In genomic region chr3R:26714109-26714576, dm6 we compare ENCODE assay signal across 5 fruit fly cellular contexts.
TF ChIP-seq lines count a peak whose summit lies in the region.

TSS of gene amon (minus strand) at chr3R:26714159.

- TF ChIP-seq CTCF in whole organism, embryonic (GFP tag; optimal IDR thresholded peaks at IDR 0.05; lab: Kevin White, UChicago) = peak; percentile 70

TF ChIP-seq in whole organism, adult, 20 proteins besides CTCF, POLR2A, EP300 and RAD21 (continues in another document):
- TF ChIP-seq toe (GFP tag; optimal IDR thresholded peaks at IDR 0.05; lab: Kevin White, UChicago) = peak; percentile 99
- TF ChIP-seq CG14711 (tag; optimal IDR thresholded peaks at IDR 0.05; lab: Kevin White, UChicago) = peak; percentile 92
- TF ChIP-seq pad (GFP tag; optimal IDR thresholded peaks at IDR 0.05; lab: Kevin White, UChicago) = peak; percentile 94
- TF ChIP-seq Hr96 (GFP tag; optimal IDR thresholded peaks at IDR 0.05; lab: Kevin White, UChicago) = peak; percentile 99
- TF ChIP-seq tj (GFP tag; optimal IDR thresholded peaks at IDR 0.05; lab: Kevin White, UChicago) = peak; percentile 83
- peak; percentile 100 for TF ChIP-seq Clk (GFP tag; optimal IDR thresholded peaks at IDR 0.05; lab: Kevin White, UChicago)
- peak; percentile 97 for TF ChIP-seq CG7101 (tag; optimal IDR thresholded peaks at IDR 0.05; lab: Kevin White, UChicago)
- peak; percentile 96 for TF ChIP-seq Crg-1 (GFP tag; optimal IDR thresholded peaks at IDR 0.05; lab: Kevin White, UChicago)
- TF ChIP-seq CG12768 (GFP tag; optimal IDR thresholded peaks at IDR 0.05; lab: Kevin White, UChicago) = peak; percentile 100
- peak; percentile 99 for TF ChIP-seq CG5204 (GFP tag; optimal IDR thresholded peaks at IDR 0.05; lab: Kevin White, UChicago)
- TF ChIP-seq cic (GFP tag; optimal IDR thresholded peaks at IDR 0.05; lab: Kevin White, UChicago) = peak; percentile 95
- TF ChIP-seq kay (GFP tag; lab: Kevin White, UChicago; ENCODE audit: borderline replicate concordance) = no peak
- no peak for TF ChIP-seq bab1 (GFP tag; optimal IDR thresholded peaks at IDR 0.05; lab: Kevin White, UChicago)
- TF ChIP-seq CG11617 (GFP tag; optimal IDR thresholded peaks at IDR 0.05; lab: Kevin White, UChicago) = peak; percentile 96
- TF ChIP-seq CG33017 (tag; optimal IDR thresholded peaks at IDR 0.05; lab: Kevin White, UChicago) = peak; percentile 98
- TF ChIP-seq CG7045 (GFP tag; optimal IDR thresholded peaks at IDR 0.05; lab: Kevin White, UChicago) = peak; percentile 100
- TF ChIP-seq ovo (GFP tag; optimal IDR thresholded peaks at IDR 0.05; lab: Kevin White, UChicago) = peak; percentile 92
- TF ChIP-seq cnc (optimal IDR thresholded peaks at IDR 0.05; lab: Kevin White, UChicago) = no peak

TF ChIP-seq in whole organism, embryonic, 481 proteins besides CTCF, POLR2A, EP300 and RAD21 (continues in another document):
- TF ChIP-seq exex (tag; optimal IDR thresholded peaks at IDR 0.05; lab: Kevin White, UChicago) (peak; percentile 94), btn (GFP tag; optimal IDR thresholded peaks at IDR 0.05; lab: Kevin White, UChicago) (peak; percentile 95), CG17328 (GFP tag; IDR thresholded peaks at IDR 0.05; lab: Robert Waterston, UW) (peak; percentile 96), CG1233 (GFP tag; optimal IDR thresholded peaks at IDR 0.05; lab: Kevin White, UChicago) (peak; percentile 97), sima (GFP tag; optimal IDR thresholded peaks at IDR 0.05; lab: Kevin White, UChicago) (peak; percentile 95), Jarid2 (GFP tag; optimal IDR thresholded peaks at IDR 0.05; lab: Kevin White, UChicago) (peak; percentile 84), Rx (GFP tag; IDR thresholded peaks at IDR 0.05; lab: Robert Waterston, UW) (peak; percentile 98), CG1792 (GFP tag; optimal IDR thresholded peaks at IDR 0.05; lab: Kevin White, UChicago) (peak; percentile 98), CG7556 (GFP tag; optimal IDR thresholded peaks at IDR 0.05; lab: Kevin White, UChicago) (peak; percentile 99), sens (GFP tag; lab: Kevin White, UChicago) (peak; percentile 99), Hmr (GFP tag; optimal IDR thresholded peaks at IDR 0.05; lab: Kevin White, UChicago) (peak; percentile 100), wdn (GFP tag; IDR thresholded peaks at IDR 0.05; lab: Robert Waterston, UW) (peak; percentile 99), CG3847 (GFP tag; IDR thresholded peaks at IDR 0.05; lab: Robert Waterston, UW) (peak; percentile 99), CG18476 (GFP tag; optimal IDR thresholded peaks at IDR 0.05; lab: Kevin White, UChicago) (peak; percentile 97), twi (tag; optimal IDR thresholded peaks at IDR 0.05; lab: Kevin White, UChicago) (peak; percentile 86), mam (GFP tag; optimal IDR thresholded peaks at IDR 0.05; lab: Kevin White, UChicago) (peak; percentile 100), Ets97D (GFP tag; optimal IDR thresholded peaks at IDR 0.05; lab: Kevin White, UChicago) (peak; percentile 95), ken (GFP tag; IDR thresholded peaks at IDR 0.05; lab: Robert Waterston, UW) (peak; percentile 99), Poxn (GFP tag; IDR thresholded peaks at IDR 0.05; lab: Robert Waterston, UW) (peak; percentile 98)

TF ChIP-seq in whole organism, prepupa, 60 proteins besides CTCF, POLR2A, EP300 and RAD21 (continues in another document):
- TF ChIP-seq Sox14 (GFP tag; optimal IDR thresholded peaks at IDR 0.05; lab: Kevin White, UChicago) (peak; percentile 95), Eip93F (GFP tag; optimal IDR thresholded peaks at IDR 0.05; lab: Kevin White, UChicago) (peak; percentile 68), CG16779 (tag; optimal IDR thresholded peaks at IDR 0.05; lab: Kevin White, UChicago) (peak; percentile 96), ss (GFP tag; optimal IDR thresholded peaks at IDR 0.05; lab: Kevin White, UChicago) (peak; percentile 94 to 95), OdsH (GFP tag; optimal IDR thresholded peaks at IDR 0.05; lab: Kevin White, UChicago) (peak; percentile 95), topi (GFP tag; optimal IDR thresholded peaks at IDR 0.05; lab: Kevin White, UChicago) (peak; percentile 94), CG34406 (GFP tag; optimal IDR thresholded peaks at IDR 0.05; lab: Kevin White, UChicago) (peak; percentile 92), fd85E (GFP tag; optimal IDR thresholded peaks at IDR 0.05; lab: Kevin White, UChicago) (peak; percentile 84), CG10669 (GFP tag; optimal IDR thresholded peaks at IDR 0.05; lab: Kevin White, UChicago) (peak; percentile 96), Eip75B (GFP tag; optimal IDR thresholded peaks at IDR 0.05; lab: Kevin White, UChicago) (peak; percentile 97), CG11294 (GFP tag; IDR thresholded peaks at IDR 0.05; lab: Robert Waterston, UW) (peak; percentile 98), CG8319 (GFP tag; optimal IDR thresholded peaks at IDR 0.05; lab: Kevin White, UChicago) (peak; percentile 95), Hr4 (GFP tag; optimal IDR thresholded peaks at IDR 0.05; lab: Kevin White, UChicago) (peak; percentile 97), dsx (GFP tag; optimal IDR thresholded peaks at IDR 0.05; lab: Kevin White, UChicago; ENCODE audit: poor library complexity, severe bottlenecking) (peak; percentile 94), CG9139 (GFP tag; optimal IDR thresholded peaks at IDR 0.05; lab: Kevin White, UChicago) (peak; percentile 95), pdm3 (GFP tag; optimal IDR thresholded peaks at IDR 0.05; lab: Kevin White, UChicago) (peak; percentile 96), Ets96B (tag; optimal IDR thresholded peaks at IDR 0.05; lab: Kevin White, UChicago) (peak; percentile 96), svp (GFP tag; lab: Kevin White, UChicago) (peak; percentile 97), Hr38 (GFP tag; optimal IDR thresholded peaks at IDR 0.05; lab: Kevin White, UChicago) (peak; percentile 71)

TF ChIP-seq in whole organism, pupa, 21 proteins besides CTCF, POLR2A, EP300 and RAD21:
- TF ChIP-seq CG14655 (GFP tag; optimal IDR thresholded peaks at IDR 0.05; lab: Kevin White, UChicago) (peak; percentile 94), CG15710 (tag; optimal IDR thresholded peaks at IDR 0.05; lab: Kevin White, UChicago) (peak; percentile 97), Ets98B (GFP tag; IDR thresholded peaks at IDR 0.05; lab: Robert Waterston, UW) (peak; percentile 98), EcR (GFP tag; optimal IDR thresholded peaks at IDR 0.05; lab: Kevin White, UChicago) (no peak), CG8301 (tag; optimal IDR thresholded peaks at IDR 0.05; lab: Kevin White, UChicago) (peak; percentile 94), CG17806 (tag; optimal IDR thresholded peaks at IDR 0.05; lab: Kevin White, UChicago) (peak; percentile 95), CG8159 (tag; optimal IDR thresholded peaks at IDR 0.05; lab: Kevin White, UChicago) (peak; percentile 96), CG32121 (GFP tag; IDR thresholded peaks at IDR 0.05; lab: Robert Waterston, UW) (peak; percentile 98), gl (tag; optimal IDR thresholded peaks at IDR 0.05; lab: Kevin White, UChicago) (peak; percentile 94), fd96Ca (GFP tag; IDR thresholded peaks at IDR 0.05; lab: Robert Waterston, UW) (peak; percentile 99), CG9948 (tag; optimal IDR thresholded peaks at IDR 0.05; lab: Kevin White, UChicago) (peak; percentile 93), CG34367 (tag; optimal IDR thresholded peaks at IDR 0.05; lab: Kevin White, UChicago) (peak; percentile 95), CG12605 (GFP tag; IDR thresholded peaks at IDR 0.05; lab: Robert Waterston, UW) (peak; percentile 96), D1 (tag; optimal IDR thresholded peaks at IDR 0.05; lab: Kevin White, UChicago) (no peak), Snoo (tag; optimal IDR thresholded peaks at IDR 0.05; lab: Kevin White, UChicago) (peak; percentile 94), rn (GFP tag; IDR thresholded peaks at IDR 0.05; lab: Robert Waterston, UW) (peak; percentile 96), CG4496 (GFP tag; IDR thresholded peaks at IDR 0.05; lab: Robert Waterston, UW) (peak; percentile 99), CG10348 (GFP tag; IDR thresholded peaks at IDR 0.05; lab: Robert Waterston, UW) (peak; percentile 93), Pif1B (GFP tag; optimal IDR thresholded peaks at IDR 0.05; lab: Kevin White, UChicago) (peak; percentile 93), CG13204 (GFP tag; optimal IDR thresholded peaks at IDR 0.05; lab: Kevin White, UChicago) (peak; percentile 91), Pif1A (GFP tag; optimal IDR thresholded peaks at IDR 0.05; lab: Kevin White, UChicago) (peak; percentile 97)

TF ChIP-seq in whole organism, wandering third instar larva, 38 proteins besides CTCF, POLR2A, EP300 and RAD21 (continues in another document):
- TF ChIP-seq Dfd (GFP tag; optimal IDR thresholded peaks at IDR 0.05; lab: Kevin White, UChicago) (no peak), HLH106 (tag; optimal IDR thresholded peaks at IDR 0.05; lab: Kevin White, UChicago) (peak; percentile 95), tai (GFP tag; optimal IDR thresholded peaks at IDR 0.05; lab: Kevin White, UChicago) (no peak), Mio (GFP tag; optimal IDR thresholded peaks at IDR 0.05; lab: Kevin White, UChicago) (peak; percentile 75), ey (GFP tag; optimal IDR thresholded peaks at IDR 0.05; lab: Kevin White, UChicago) (peak; percentile 96), usp (GFP tag; optimal IDR thresholded peaks at IDR 0.05; lab: Kevin White, UChicago) (no peak), woc (GFP tag; optimal IDR thresholded peaks at IDR 0.05; lab: Kevin White, UChicago) (peak; percentile 72), jim (GFP tag; optimal IDR thresholded peaks at IDR 0.05; lab: Kevin White, UChicago) (no peak), Abd-B (GFP tag; optimal IDR thresholded peaks at IDR 0.05; lab: Kevin White, UChicago) (no peak), Rel (GFP tag; optimal IDR thresholded peaks at IDR 0.05; lab: Kevin White, UChicago) (peak; percentile 62), Rel (tag; optimal IDR thresholded peaks at IDR 0.05; lab: Kevin White, UChicago) (peak; percentile 80), brk (GFP tag; optimal IDR thresholded peaks at IDR 0.05; lab: Kevin White, UChicago) (no peak), Jra (GFP tag; optimal IDR thresholded peaks at IDR 0.05; lab: Kevin White, UChicago) (no peak), GATAd (GFP tag; optimal IDR thresholded peaks at IDR 0.05; lab: Kevin White, UChicago) (peak; percentile 80), Hnf4 (GFP tag; optimal IDR thresholded peaks at IDR 0.05; lab: Kevin White, UChicago) (no peak), dsf (GFP tag; optimal IDR thresholded peaks at IDR 0.05; lab: Kevin White, UChicago; ENCODE audit: borderline replicate concordance) (peak; percentile 48), dmrt93B (GFP tag; optimal IDR thresholded peaks at IDR 0.05; lab: Kevin White, UChicago) (peak; percentile 94), Hr78 (GFP tag; optimal IDR thresholded peaks at IDR 0.05; lab: Kevin White, UChicago) (no peak), Sp1 (GFP tag; optimal IDR thresholded peaks at IDR 0.05; lab: Kevin White, UChicago) (peak; percentile 92), Dif (GFP tag; optimal IDR thresholded peaks at IDR 0.05; lab: Kevin White, UChicago; ENCODE audit: partially characterized antibody) (no peak), dl (GFP tag; optimal IDR thresholded peaks at IDR 0.05; lab: Kevin White, UChicago; ENCODE audit: insufficient read depth in 1 of 2, partially characterized antibody in 2 of 2) (no peak), fru (GFP tag; optimal IDR thresholded peaks at IDR 0.05; lab: Kevin White, UChicago) (peak; percentile 96), Hr83 (GFP tag; optimal IDR thresholded peaks at IDR 0.05; lab: Kevin White, UChicago; ENCODE audit: poor library complexity, severe bottlenecking) (no peak), pan (optimal IDR thresholded peaks at IDR 0.05; lab: Kevin White, UChicago) (no peak)
